Fruit fly (Drosophila melanogaster) whole organism, embryonic: ENCODE measurements around the gene Osbp.
A peak's percentile ranks its signal among the peaks of the same experiment; 100 is the strongest.

Experiments used
- Atf-2 ChIP-seq: fragments of 200-800 bp; sonication (Bioruptor generic); optimal IDR thresholded peaks from 2 replicates; lab custom pipeline; 2016; ENCODE audit warnings: missing biosample characterization, missing genetic modification characterization
- BEAF-32 ChIP-seq: fragments of 200-800 bp; sonication (Bioruptor generic); optimal IDR thresholded peaks from 3 replicates; lab custom pipeline; 2017; ENCODE audit warnings: missing biosample characterization, missing genetic modification characterization, mild to moderate bottlenecking, moderate library complexity, missing genetic modification reagents
- Bteb2 ChIP-seq: fragments of 200-800 bp; sonication (Bioruptor generic); optimal IDR thresholded peaks from 2 replicates; lab custom pipeline; 2016; ENCODE audit warnings: missing biosample characterization, missing genetic modification characterization
- C15 ChIP-seq: fragments of 200-800 bp; sonication (Bioruptor generic); IDR thresholded peaks from 3 replicates; pipeline ENCODE4 v1.3.6; 2022; ENCODE audit warnings: missing biosample characterization, missing genetic modification characterization
- CG12104 ChIP-seq: fragments of 200-800 bp; sonication (Bioruptor generic); optimal IDR thresholded peaks from 3 replicates; lab custom pipeline; 2016; ENCODE audit warnings: missing biosample characterization, missing genetic modification characterization
- CG12236 ChIP-seq: fragments of 200-800 bp; sonication (Bioruptor generic); optimal IDR thresholded peaks from 2 replicates; lab custom pipeline; 2016; ENCODE audit warnings: missing biosample characterization, missing genetic modification characterization
- CG12769 ChIP-seq: fragments of 200-800 bp; sonication (Bioruptor generic); optimal IDR thresholded peaks from 2 replicates; lab custom pipeline; 2019; ENCODE audit warnings: missing biosample characterization, mild to moderate bottlenecking, missing genetic modification characterization, moderate library complexity
- CG13894 ChIP-seq: fragments of 200-800 bp; sonication (Bioruptor generic); optimal IDR thresholded peaks from 3 replicates; lab custom pipeline; 2018; ENCODE audit warnings: missing biosample characterization, mild to moderate bottlenecking, missing genetic modification characterization, moderate library complexity
- CG17802 ChIP-seq: fragments of 200-800 bp; sonication (Bioruptor generic); optimal IDR thresholded peaks from 2 replicates; lab custom pipeline; 2018; ENCODE audit warnings: missing biosample characterization, mild to moderate bottlenecking, missing genetic modification characterization, moderate library complexity
- CG18476 ChIP-seq: fragments of 200-800 bp; sonication (Bioruptor generic); optimal IDR thresholded peaks from 2 replicates; lab custom pipeline; 2016; ENCODE audit warnings: missing biosample characterization, mild to moderate bottlenecking, missing genetic modification characterization
- CG2116 ChIP-seq: fragments of 200-800 bp; sonication (Bioruptor generic); optimal IDR thresholded peaks from 3 replicates; lab custom pipeline; 2018; ENCODE audit warnings: missing biosample characterization, mild to moderate bottlenecking, missing genetic modification characterization
- CG2199 ChIP-seq: fragments of 200-800 bp; sonication (Bioruptor generic); IDR thresholded peaks from 3 replicates; pipeline ENCODE4 v1.3.6; 2022; ENCODE audit warnings: missing biosample characterization, missing genetic modification characterization
- CG30403 ChIP-seq: fragments of 200-800 bp; sonication (Bioruptor generic); optimal IDR thresholded peaks from 3 replicates; lab custom pipeline; 2016; ENCODE audit warnings: missing biosample characterization, missing genetic modification characterization
- CG30431 ChIP-seq: fragments of 200-800 bp; sonication (Bioruptor generic); optimal IDR thresholded peaks from 2 replicates; lab custom pipeline; 2017; ENCODE audit warnings: missing biosample characterization, missing genetic modification characterization
- CG31441 ChIP-seq: fragments of 200-800 bp; sonication (Bioruptor generic); IDR thresholded peaks from 2 replicates; pipeline ENCODE4 v1.3.6; 2022; ENCODE audit warnings: missing biosample characterization, missing genetic modification characterization
- CG3163 ChIP-seq: fragments of 200-800 bp; sonication (Bioruptor generic); optimal IDR thresholded peaks from 3 replicates; lab custom pipeline; 2016; ENCODE audit warnings: missing biosample characterization, missing genetic modification characterization
- CG42726 ChIP-seq: fragments of 200-800 bp; sonication (Bioruptor generic); IDR thresholded peaks from 2 replicates; pipeline ENCODE4 v1.3.6; 2022; ENCODE audit warnings: missing biosample characterization, missing genetic modification characterization; ENCODE audit not compliant: partially characterized antibody
- CG4360 ChIP-seq: fragments of 200-800 bp; sonication (Bioruptor generic); IDR thresholded peaks from 2 replicates; pipeline ENCODE4 v1.3.6; 2022; ENCODE audit warnings: missing biosample characterization, missing genetic modification characterization
- CG5953 ChIP-seq: fragments of 200-800 bp; sonication (Bioruptor generic); IDR thresholded peaks from 2 replicates; pipeline ENCODE4 v1.3.6; 2022; ENCODE audit warnings: missing biosample characterization, missing genetic modification characterization
- CG6272 ChIP-seq: fragments of 200-800 bp; sonication (Bioruptor generic); IDR thresholded peaks from 2 replicates; pipeline ENCODE4 v1.3.6; 2022; ENCODE audit warnings: missing biosample characterization, missing genetic modification characterization
- CG7372 ChIP-seq: fragments of 200-800 bp; sonication (Bioruptor generic); IDR thresholded peaks from 2 replicates; pipeline ENCODE4 v1.3.6; 2022; ENCODE audit warnings: missing biosample characterization, missing genetic modification characterization
- CG9797 ChIP-seq: fragments of 200-800 bp; sonication (Bioruptor generic); optimal IDR thresholded peaks from 3 replicates; lab custom pipeline; 2018; ENCODE audit warnings: missing biosample characterization, mild to moderate bottlenecking, missing genetic modification characterization
- Dref ChIP-seq: fragments of 200-800 bp; sonication (Bioruptor generic); IDR thresholded peaks from 2 replicates; pipeline ENCODE4 v1.3.6; 2022; ENCODE audit warnings: missing biosample characterization, missing genetic modification characterization
- Ets65A ChIP-seq: fragments of 200-800 bp; sonication (Bioruptor generic); peaks from one replicate; lab custom pipeline; 2016; ENCODE audit warnings: missing biosample characterization, missing genetic modification characterization
- Fer1 ChIP-seq: fragments of 200-800 bp; sonication (Bioruptor generic); optimal IDR thresholded peaks from 2 replicates; lab custom pipeline; 2017; ENCODE audit warnings: missing biosample characterization, mild to moderate bottlenecking, missing genetic modification characterization
- GATAe ChIP-seq: fragments of 200-800 bp; sonication (Bioruptor generic); conservative IDR thresholded peaks from 2 replicates; pipeline ENCODE4 v1.3.6; 2022; ENCODE audit warnings: missing biosample characterization, missing genetic modification characterization
- Hr51 ChIP-seq, 2 experiments: fragments of 200-800 bp; sonication (Bioruptor generic); optimal IDR thresholded peaks; 2 replicates in 1 of 2; 3 replicates in 1 of 2; lab custom pipeline; 2016 to 2018; ENCODE audit warnings: missing biosample characterization in 2 of 2, missing genetic modification characterization in 2 of 2, mild to moderate bottlenecking in 1 of 2, moderate library complexity in 1 of 2
- Lpt ChIP-seq: fragments of >200 bp; optimal IDR thresholded peaks from 2 replicates; lab custom pipeline; 2018; ENCODE audit warnings: missing biosample characterization, missing genetic modification characterization
- Rfx ChIP-seq: fragments of 200-800 bp; sonication (Bioruptor generic); IDR thresholded peaks from 2 replicates; pipeline ENCODE4 v1.3.6; 2022; ENCODE audit warnings: missing biosample characterization, missing genetic modification characterization
- Spps ChIP-seq: fragments of 200-800 bp; sonication (Bioruptor generic); optimal IDR thresholded peaks from 2 replicates; lab custom pipeline; 2018; ENCODE audit warnings: missing biosample characterization, mild to moderate bottlenecking, missing genetic modification characterization
- Sry-δ ChIP-seq: fragments of 200-800 bp; sonication (Bioruptor generic); optimal IDR thresholded peaks from 2 replicates; lab custom pipeline; 2016; ENCODE audit warnings: missing biosample characterization, missing genetic modification characterization
- TFAM ChIP-seq: fragments of 200-800 bp; sonication (Bioruptor generic); optimal IDR thresholded peaks from 2 replicates; lab custom pipeline; 2017; ENCODE audit warnings: missing biosample characterization, missing genetic modification characterization, inconsistent platforms
- bowl ChIP-seq: fragments of 200-800 bp; sonication (Bioruptor generic); IDR thresholded peaks from 2 replicates; pipeline ENCODE4 v1.3.6; 2022; ENCODE audit warnings: missing biosample characterization, missing genetic modification characterization
- bsh ChIP-seq, 2 experiments: fragments of 200-800 bp; sonication (Bioruptor generic); optimal IDR thresholded peaks; 2 replicates each; lab custom pipeline; 2017 to 2018; ENCODE audit warnings: mild to moderate bottlenecking in 2 of 2, missing biosample characterization in 2 of 2, missing genetic modification characterization in 2 of 2, moderate library complexity in 1 of 2
- caup ChIP-seq: fragments of 200-800 bp; sonication (Bioruptor generic); optimal IDR thresholded peaks from 3 replicates; lab custom pipeline; 2017; ENCODE audit warnings: missing biosample characterization, mild to moderate bottlenecking, missing genetic modification characterization, moderate library complexity; ENCODE audit not compliant: severe bottlenecking
- croc ChIP-seq: fragments of 200-800 bp; sonication (Bioruptor generic); conservative IDR thresholded peaks from 3 replicates; pipeline ENCODE4 v1.3.6; 2022; ENCODE audit warnings: missing biosample characterization, missing genetic modification characterization
- fu2 ChIP-seq: fragments of 200-800 bp; sonication (Bioruptor generic); optimal IDR thresholded peaks from 2 replicates; lab custom pipeline; 2016; ENCODE audit warnings: missing biosample characterization, missing genetic modification characterization
- gfzf ChIP-seq: fragments of 200-800 bp; sonication (Bioruptor generic); optimal IDR thresholded peaks from 2 replicates; lab custom pipeline; 2016; ENCODE audit warnings: missing biosample characterization, mild to moderate bottlenecking, missing genetic modification characterization, moderate library complexity
- kay ChIP-seq: fragments of 200-800 bp; sonication (Bioruptor generic); optimal IDR thresholded peaks from 2 replicates; lab custom pipeline; 2016; ENCODE audit warnings: missing biosample characterization, missing genetic modification characterization
- lab ChIP-seq: fragments of 200-800 bp; sonication (Bioruptor generic); optimal IDR thresholded peaks from 3 replicates; lab custom pipeline; 2017; ENCODE audit warnings: missing biosample characterization, missing genetic modification characterization, mild to moderate bottlenecking, moderate library complexity, missing genetic modification reagents
- lola ChIP-seq, 3 experiments: fragments of >200 bp in 2 of 3; fragments of 200-800 bp in 1 of 3; sonication (Bioruptor generic) in 1 of 3; optimal IDR thresholded peaks; 2 replicates each; lab custom pipeline; 2017 to 2019; ENCODE audit warnings: missing biosample characterization in 3 of 3, missing genetic modification characterization in 3 of 3, mild to moderate bottlenecking in 1 of 3, moderate library complexity in 1 of 3
- nau ChIP-seq: fragments of 200-800 bp; sonication (Bioruptor generic); optimal IDR thresholded peaks from 3 replicates; lab custom pipeline; 2017; ENCODE audit warnings: missing biosample characterization, mild to moderate bottlenecking, missing genetic modification characterization, missing genetic modification reagents
- oc ChIP-seq: fragments of 200-800 bp; sonication (Bioruptor generic); optimal IDR thresholded peaks from 2 replicates; lab custom pipeline; 2018; ENCODE audit warnings: missing biosample characterization, mild to moderate bottlenecking, missing genetic modification characterization, moderate library complexity
- sd ChIP-seq: fragments of 200-800 bp; sonication (Bioruptor generic); optimal IDR thresholded peaks from 3 replicates; lab custom pipeline; 2018; ENCODE audit warnings: missing biosample characterization, mild to moderate bottlenecking, missing genetic modification characterization, moderate library complexity
- sens ChIP-seq: fragments of 200-800 bp; sonication (Bioruptor generic); peaks from one replicate; lab custom pipeline; 2016; ENCODE audit warnings: missing biosample characterization, missing genetic modification characterization
- slou ChIP-seq: fragments of 200-800 bp; sonication (Bioruptor generic); optimal IDR thresholded peaks from 3 replicates; lab custom pipeline; 2016; ENCODE audit warnings: missing biosample characterization, missing genetic modification characterization
- tup ChIP-seq: fragments of 200-800 bp; sonication (Bioruptor generic); optimal IDR thresholded peaks from 2 replicates; lab custom pipeline; 2016; ENCODE audit warnings: missing biosample characterization, mild to moderate bottlenecking, missing genetic modification characterization, moderate library complexity
- tx ChIP-seq: fragments of 200-800 bp; sonication (Bioruptor generic); optimal IDR thresholded peaks from 2 replicates; lab custom pipeline; 2016; ENCODE audit warnings: missing biosample characterization, missing genetic modification characterization
- unpg ChIP-seq: fragments of 200-800 bp; sonication (Bioruptor generic); optimal IDR thresholded peaks from 3 replicates; lab custom pipeline; 2018; ENCODE audit warnings: missing biosample characterization, mild to moderate bottlenecking, missing genetic modification characterization, moderate library complexity
- zf30C ChIP-seq: fragments of 200-800 bp; sonication (Bioruptor generic); optimal IDR thresholded peaks from 3 replicates; lab custom pipeline; 2018; ENCODE audit warnings: missing biosample characterization, mild to moderate bottlenecking, missing genetic modification characterization

Osbp gene

dm6 chr3R:24893320-24893955 is 44.6 kb downstream of the Osbp start (continued):
- TF ChIP-seq CG6272 (GFP tag; lab: Robert Waterston, UW), result no peak
- TF ChIP-seq bsh (GFP tag; optimal IDR thresholded peaks at IDR 0.05; lab: Kevin White, UChicago), result peak; percentile 18 to 80
- peak; percentile 75 for TF ChIP-seq Spps (tag; lab: Kevin White, UChicago)
- peak; percentile 54 for TF ChIP-seq Rfx (GFP tag; lab: Robert Waterston, UW)
- peak in 1 of 2 experiments; percentile 86 for TF ChIP-seq Hr51 (GFP tag; optimal IDR thresholded peaks at IDR 0.05; lab: Kevin White, UChicago)
- TF ChIP-seq CG13894 (tag; lab: Kevin White, UChicago), result no peak
- no peak for TF ChIP-seq CG2199
- TF ChIP-seq CG9797, result no peak
- no peak for TF ChIP-seq tup (GFP tag; lab: Kevin White, UChicago)
- no peak for TF ChIP-seq Bteb2 (GFP tag; lab: Kevin White, UChicago)
- TF ChIP-seq CG18476 (GFP tag; lab: Kevin White, UChicago), result peak; percentile 54
- TF ChIP-seq kay, result peak; percentile 68
- TF ChIP-seq CG31441, result peak; percentile 97
- TF ChIP-seq CG12769 (tag; lab: Kevin White, UChicago), result no peak
- no peak for TF ChIP-seq CG7372 (GFP tag; lab: Robert Waterston, UW)
- TF ChIP-seq CG12104 (GFP tag; lab: Kevin White, UChicago), result peak; percentile 68
- no peak for TF ChIP-seq Sry-δ (GFP tag; lab: Kevin White, UChicago)
- no peak for TF ChIP-seq Lpt (GFP tag; lab: Kevin White, UChicago)
- TF ChIP-seq Atf-2 (GFP tag; lab: Kevin White, UChicago), result no peak
- TF ChIP-seq Ets65A, result peak; percentile 36
- TF ChIP-seq BEAF-32 (GFP tag; lab: Kevin White, UChicago), result no peak
- no peak for TF ChIP-seq Dref
- no peak for TF ChIP-seq C15
- TF ChIP-seq TFAM (GFP tag; lab: Kevin White, UChicago), result peak; percentile 58
- no peak for TF ChIP-seq Fer1 (GFP tag; lab: Kevin White, UChicago)
- no peak for TF ChIP-seq nau (GFP tag; lab: Kevin White, UChicago)
- peak in 1 of 3 experiments; percentile 92 for TF ChIP-seq lola (GFP tag; optimal IDR thresholded peaks at IDR 0.05; lab: Kevin White, UChicago)
- peak; percentile 74 for TF ChIP-seq croc
- peak; percentile 29 for TF ChIP-seq CG2116 (GFP tag; lab: Kevin White, UChicago)
- no peak for TF ChIP-seq CG5953
- peak; percentile 18 for TF ChIP-seq CG30431 (GFP tag; lab: Kevin White, UChicago)
- 0 out of 2 replicates have a peak, but pooled peaks have one; percentile 14 for TF ChIP-seq bowl (GFP tag; lab: Robert Waterston, UW)
- no peak for TF ChIP-seq slou (GFP tag; lab: Kevin White, UChicago)
- TF ChIP-seq unpg, result peak; percentile 85
- TF ChIP-seq sd (tag; lab: Kevin White, UChicago), result peak; percentile 36
- TF ChIP-seq fu2 (GFP tag; lab: Kevin White, UChicago), result no peak
- TF ChIP-seq lab (GFP tag; lab: Kevin White, UChicago), result peak; percentile 75
- peak; percentile 85 for TF ChIP-seq CG30403 (GFP tag; lab: Kevin White, UChicago)
- no peak for TF ChIP-seq CG3163 (GFP tag; lab: Kevin White, UChicago)
- no peak for TF ChIP-seq CG4360 (GFP tag; lab: Robert Waterston, UW)
- TF ChIP-seq CG12236 (GFP tag; lab: Kevin White, UChicago), result no peak
- peak; percentile 59 for TF ChIP-seq sens (GFP tag; lab: Kevin White, UChicago)
- no peak for TF ChIP-seq gfzf (GFP tag; lab: Kevin White, UChicago)
- TF ChIP-seq tx (GFP tag; lab: Kevin White, UChicago), result no peak
- TF ChIP-seq CG17802 (tag; lab: Kevin White, UChicago), result no peak
- TF ChIP-seq GATAe (GFP tag; lab: Robert Waterston, UW), result no peak
- no peak for TF ChIP-seq CG42726 (GFP tag; lab: Robert Waterston, UW)
- peak; percentile 63 for TF ChIP-seq oc (tag; lab: Kevin White, UChicago)
- peak; percentile 53 for TF ChIP-seq caup
- TF ChIP-seq zf30C, result peak; percentile 85
